Fruit fly (Drosophila melanogaster): ENCODE results near the gene Ptp61F.

Ptp61F gene

DNA sequence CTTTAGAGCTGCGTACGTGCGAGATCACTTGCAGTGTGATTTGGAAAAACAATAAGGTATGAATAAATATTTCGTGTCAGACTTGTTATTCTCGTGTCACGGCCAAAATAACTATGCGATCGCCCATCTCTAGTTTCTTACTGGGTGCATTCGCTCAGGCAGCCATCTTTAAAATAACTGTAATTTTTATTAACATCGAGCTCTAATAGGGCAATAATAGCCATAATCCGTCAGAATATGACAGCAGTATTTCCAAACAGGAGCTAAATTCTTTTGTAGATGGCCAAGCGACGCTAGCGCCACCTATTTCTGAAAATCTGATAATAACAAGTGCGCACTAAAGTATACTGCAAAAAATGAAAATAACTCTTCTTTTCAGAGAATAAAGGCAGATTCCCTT lies 123.0 kb downstream of the Ptp61F start (continued):
- TF ChIP-seq BEAF-32 (GFP tag; optimal IDR thresholded peaks at IDR 0.05) (peak; percentile 82), Sin3A (optimal IDR thresholded peaks at IDR 0.05) (no peak), Hr3 (GFP tag; optimal IDR thresholded peaks at IDR 0.05) (no peak), CG32772 (GFP tag; IDR thresholded peaks at IDR 0.05) (no peak), CG6254 (GFP tag; optimal IDR thresholded peaks at IDR 0.05) (no peak), gcm (GFP tag; optimal IDR thresholded peaks at IDR 0.05) (peak; percentile 27), CG18476 (GFP tag; optimal IDR thresholded peaks at IDR 0.05) (no peak), CG10209 (GFP tag; optimal IDR thresholded peaks at IDR 0.05) (no peak), seq (GFP tag; IDR thresholded peaks at IDR 0.05) (no peak), bowl (GFP tag; IDR thresholded peaks at IDR 0.05) (no peak), Ada2b (GFP tag; IDR thresholded peaks at IDR 0.05) (no peak), CG2116 (GFP tag; optimal IDR thresholded peaks at IDR 0.05) (peak; percentile 54), CG7963 (GFP tag; IDR thresholded peaks at IDR 0.05; ENCODE audit: partially characterized antibody) (peak; percentile 70), CG17802 (tag; optimal IDR thresholded peaks at IDR 0.05) (no peak), CkIIα-i1 (GFP tag; IDR thresholded peaks at IDR 0.05) (no peak), CG6654 (GFP tag; optimal IDR thresholded peaks at IDR 0.05) (no peak), HLH54F (GFP tag; optimal IDR thresholded peaks at IDR 0.05) (peak; percentile 40), CG14014 (GFP tag; IDR thresholded peaks at IDR 0.05) (no peak), chm (GFP tag; IDR thresholded peaks at IDR 0.05) (0 out of 2 replicates have a peak, but pooled peaks have one; percentile 44), Scr (GFP tag; IDR thresholded peaks at IDR 0.05; ENCODE audit: partially characterized antibody) (peak; percentile 91), CG3163 (GFP tag; optimal IDR thresholded peaks at IDR 0.05) (peak; percentile 49), CG1024 (GFP tag; IDR thresholded peaks at IDR 0.05) (0 out of 2 replicates have a peak, but pooled peaks have one; percentile 21), Ptx1 (GFP tag; IDR thresholded peaks at IDR 0.05) (peak; percentile 11; the same call in 1 of the 2 replicates), CG13775 (GFP tag; optimal IDR thresholded peaks at IDR 0.05) (peak; percentile 19), CG8388 (GFP tag; optimal IDR thresholded peaks at IDR 0.05) (peak; percentile 26), Dref (GFP tag; IDR thresholded peaks at IDR 0.05) (no peak), lola (GFP tag; optimal IDR thresholded peaks at IDR 0.05) (peak in 1 of 3 experiments; percentile 2), crc (GFP tag; optimal IDR thresholded peaks at IDR 0.05) (no peak), CG11504 (tag; optimal IDR thresholded peaks at IDR 0.05) (peak; percentile 48), Nf-YB (GFP tag; optimal IDR thresholded peaks at IDR 0.05) (peak; percentile 0), Atf-2 (GFP tag; optimal IDR thresholded peaks at IDR 0.05) (no peak), tio (GFP tag; optimal IDR thresholded peaks at IDR 0.05) (no peak), CG2202 (tag; optimal IDR thresholded peaks at IDR 0.05) (no peak), Mes4 (GFP tag; optimal IDR thresholded peaks at IDR 0.05) (no peak), CG4282 (GFP tag; optimal IDR thresholded peaks at IDR 0.05) (no peak), Doc3 (GFP tag; IDR thresholded peaks at IDR 0.05; ENCODE audit: partially characterized antibody) (peak; percentile 98), tap (tag; optimal IDR thresholded peaks at IDR 0.05) (no peak), Dip2 (GFP tag; IDR thresholded peaks at IDR 0.05) (peak; percentile 94), D19B (GFP tag; optimal IDR thresholded peaks at IDR 0.05) (no peak), jigr1 (GFP tag; IDR thresholded peaks at IDR 0.05) (no peak), CG3281 (GFP tag; optimal IDR thresholded peaks at IDR 0.05) (peak; percentile 22), ttk (GFP tag; IDR thresholded peaks at IDR 0.05) (no peak), CG6791 (GFP tag; IDR thresholded peaks at IDR 0.05; ENCODE audit: partially characterized antibody) (peak; percentile 78), tup (GFP tag; optimal IDR thresholded peaks at IDR 0.05) (no peak), dm (GFP tag; optimal IDR thresholded peaks at IDR 0.05) (no peak), CG14710 (tag; optimal IDR thresholded peaks at IDR 0.05) (peak; percentile 58), CG5953 (GFP tag; IDR thresholded peaks at IDR 0.05) (no peak), CG10543 (GFP tag; optimal IDR thresholded peaks at IDR 0.05) (no peak), ase (GFP tag; IDR thresholded peaks at IDR 0.05) (no peak), Chrac-16 (GFP tag; optimal IDR thresholded peaks at IDR 0.05) (no peak), CG11093 (GFP tag; IDR thresholded peaks at IDR 0.05) (no peak)

Data from whole organism, embryonic.